Fruit fly (Drosophila melanogaster) whole organism, pupa: ENCODE results near the gene mura.
A peak's percentile ranks its signal among the peaks of the same experiment; 100 is the strongest.

ENCODE experiments used
- CG10348 ChIP-seq: fragments of 200-800 bp; sonication (Bioruptor generic); IDR thresholded peaks from 2 replicates; pipeline ENCODE4 v1.3.6; 2022; ENCODE audit warnings: missing biosample characterization, missing genetic modification characterization
- CG12605 ChIP-seq: fragments of 200-800 bp; sonication (Bioruptor generic); IDR thresholded peaks from 2 replicates; pipeline ENCODE4 v1.3.6; 2022; ENCODE audit warnings: missing biosample characterization, missing genetic modification characterization
- CG13204 ChIP-seq: fragments of 200-800 bp; sonication (Bioruptor generic); optimal IDR thresholded peaks from 2 replicates; lab custom pipeline; 2018; ENCODE audit warnings: missing biosample characterization, mild to moderate bottlenecking, missing genetic modification characterization, moderate library complexity
- CG14655 ChIP-seq: fragments of 200-800 bp; sonication (Bioruptor generic); optimal IDR thresholded peaks from 3 replicates; lab custom pipeline; 2017; ENCODE audit warnings: mild to moderate bottlenecking, missing biosample characterization, missing genetic modification reagents, missing genetic modification characterization
- CG15710 ChIP-seq: fragments of 200-800 bp; sonication (Bioruptor generic); optimal IDR thresholded peaks from 2 replicates; lab custom pipeline; 2018; ENCODE audit warnings: missing biosample characterization, mild to moderate bottlenecking, missing genetic modification characterization, moderate library complexity
- CG17806 ChIP-seq: fragments of 200-800 bp; sonication (Bioruptor generic); optimal IDR thresholded peaks from 2 replicates; lab custom pipeline; 2018; ENCODE audit warnings: missing biosample characterization, mild to moderate bottlenecking, missing genetic modification characterization, moderate library complexity
- CG32121 ChIP-seq: fragments of 200-800 bp; sonication (Bioruptor generic); IDR thresholded peaks from 2 replicates; pipeline ENCODE4 v1.3.6; 2022; ENCODE audit warnings: missing biosample characterization, missing genetic modification characterization
- CG34367 ChIP-seq: fragments of 200-800 bp; sonication (Bioruptor generic); optimal IDR thresholded peaks from 2 replicates; lab custom pipeline; 2018; ENCODE audit warnings: missing biosample characterization, mild to moderate bottlenecking, missing genetic modification characterization
- CG4496 ChIP-seq: fragments of 200-800 bp; sonication (Bioruptor generic); IDR thresholded peaks from 3 replicates; pipeline ENCODE4 v1.3.6; 2022; ENCODE audit warnings: missing biosample characterization, missing genetic modification characterization
- CG8159 ChIP-seq: fragments of 200-800 bp; sonication (Bioruptor generic); optimal IDR thresholded peaks from 3 replicates; lab custom pipeline; 2018; ENCODE audit warnings: missing biosample characterization, mild to moderate bottlenecking, missing genetic modification characterization, moderate library complexity
- CG8301 ChIP-seq: fragments of 200-800 bp; sonication (Bioruptor generic); optimal IDR thresholded peaks from 2 replicates; lab custom pipeline; 2018; ENCODE audit warnings: missing biosample characterization, mild to moderate bottlenecking, missing genetic modification characterization
- CG9948 ChIP-seq: fragments of 200-800 bp; sonication (Bioruptor generic); optimal IDR thresholded peaks from 2 replicates; lab custom pipeline; 2018; ENCODE audit warnings: missing biosample characterization, mild to moderate bottlenecking, missing genetic modification characterization, moderate library complexity
- EcR ChIP-seq: fragments of 200-800 bp; sonication (Bioruptor generic); optimal IDR thresholded peaks from 3 replicates; lab custom pipeline; 2019; ENCODE audit warnings: missing biosample characterization, missing genetic modification characterization, mild to moderate bottlenecking, moderate library complexity, missing genetic modification reagents
- Ets98B ChIP-seq: fragments of 200-800 bp; sonication (Bioruptor generic); IDR thresholded peaks from 2 replicates; pipeline ENCODE4 v1.3.6; 2022; ENCODE audit warnings: missing biosample characterization, missing genetic modification characterization
- Pif1A ChIP-seq: fragments of 200-800 bp; sonication (Bioruptor generic); optimal IDR thresholded peaks from 3 replicates; lab custom pipeline; 2016; ENCODE audit warnings: missing biosample characterization, missing genetic modification characterization
- Pif1B ChIP-seq: fragments of 200-800 bp; sonication (Bioruptor generic); optimal IDR thresholded peaks from 3 replicates; lab custom pipeline; 2016; ENCODE audit warnings: missing biosample characterization, missing genetic modification characterization
- Snoo ChIP-seq: fragments of 200-800 bp; sonication (Bioruptor generic); optimal IDR thresholded peaks from 3 replicates; lab custom pipeline; 2017; ENCODE audit warnings: missing biosample characterization, mild to moderate bottlenecking, missing genetic modification characterization, inconsistent platforms
- fd96Ca ChIP-seq: fragments of 200-800 bp; sonication (Bioruptor generic); IDR thresholded peaks from 3 replicates; pipeline ENCODE4 v1.3.6; 2022; ENCODE audit warnings: missing biosample characterization, missing genetic modification characterization
- gl ChIP-seq: fragments of 200-800 bp; sonication (Bioruptor generic); optimal IDR thresholded peaks from 2 replicates; lab custom pipeline; 2018; ENCODE audit warnings: missing biosample characterization, mild to moderate bottlenecking, missing genetic modification characterization
- rn ChIP-seq: fragments of 200-800 bp; sonication (Bioruptor generic); IDR thresholded peaks from 2 replicates; pipeline ENCODE4 v1.3.6; 2022; ENCODE audit warnings: missing biosample characterization, missing genetic modification characterization

The mura gene

DNA sequence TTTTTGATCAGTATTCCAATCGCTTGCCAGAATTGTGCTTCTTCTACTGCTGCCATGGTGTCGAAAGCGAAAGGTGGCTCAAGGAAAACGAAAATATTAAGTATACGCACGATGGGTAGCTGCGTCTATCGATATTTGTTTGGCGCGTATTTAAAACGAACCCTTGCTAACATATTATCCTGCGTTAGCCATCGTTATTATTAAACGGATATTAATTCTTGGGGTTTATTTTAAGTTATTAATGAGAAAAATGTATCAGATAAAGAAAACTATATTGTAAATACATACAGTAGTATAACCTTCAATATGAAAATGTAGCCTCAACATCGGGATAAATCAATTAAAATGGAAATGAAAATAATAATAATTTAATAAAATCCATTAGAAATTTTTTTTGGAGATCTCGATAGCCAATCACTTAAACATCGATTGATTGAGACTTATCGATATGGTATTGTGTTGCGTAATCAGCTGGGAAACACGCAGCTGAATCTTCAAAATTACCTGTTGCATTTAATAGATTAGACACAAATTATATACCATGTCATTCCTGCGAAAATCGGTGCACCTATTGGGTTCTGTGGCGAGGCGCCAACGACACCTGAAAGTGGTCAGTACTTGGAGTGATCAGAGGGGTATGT, 3.8 kb upstream of the mura start, which contains the start of the genes CG9386 and BckdhA:
CG9386 (minus strand) TSS at position 75 of the 641 bp plus-strand sequence.
BckdhA (plus strand) TSS at position 452 of the 641 bp plus-strand sequence.
- TF ChIP-seq CG8159 (tag; lab: Kevin White, UChicago) (peak; percentile 16), CG12605 (GFP tag; lab: Robert Waterston, UW) (no peak), CG13204 (GFP tag; lab: Kevin White, UChicago) (no peak), CG4496 (GFP tag; lab: Robert Waterston, UW) (peak; percentile 39; the same call in 1 of the 3 replicates), CG32121 (GFP tag; lab: Robert Waterston, UW) (0 out of 2 replicates have a peak, but pooled peaks have one; percentile 10), Snoo (tag; lab: Kevin White, UChicago) (peak; percentile 23), Pif1A (GFP tag; lab: Kevin White, UChicago) (no peak)

DNA sequence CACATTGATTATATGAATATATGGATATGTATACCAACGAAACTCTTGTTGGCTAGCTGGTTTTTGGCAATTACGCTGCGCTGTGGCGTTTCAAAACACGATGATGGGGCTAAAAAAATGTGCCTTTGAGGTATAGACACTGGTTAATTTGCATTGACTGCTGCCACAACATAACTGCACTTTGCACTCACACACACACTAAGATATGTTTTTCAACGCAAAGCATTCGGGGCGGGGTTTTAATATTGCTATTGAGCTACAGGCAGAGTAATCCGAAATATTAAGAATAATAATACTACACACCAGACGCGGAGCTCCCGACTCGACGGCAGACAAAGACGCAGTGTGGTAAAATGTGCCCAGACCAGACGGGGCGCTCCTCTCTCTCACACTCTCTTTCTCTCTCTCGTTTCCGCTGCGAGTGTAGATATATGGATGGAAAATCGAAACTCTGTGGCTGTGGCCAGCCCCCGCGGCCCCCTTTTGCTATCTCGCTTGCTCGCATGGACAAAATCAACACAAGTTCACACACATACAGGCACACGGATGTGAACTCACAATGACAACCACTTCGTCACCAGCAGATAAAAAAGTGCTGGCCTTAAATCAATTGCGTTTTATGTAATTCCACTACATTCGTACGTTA, 470 bp downstream of the mura start:
- TF ChIP-seq CG8301 (tag; lab: Kevin White, UChicago) (peak; percentile 1), Pif1B (GFP tag; lab: Kevin White, UChicago) (peak; percentile 18), EcR (GFP tag; lab: Kevin White, UChicago) (peak; percentile 97), Snoo (tag; lab: Kevin White, UChicago) (peak; percentile 57), CG9948 (no peak), gl (tag; lab: Kevin White, UChicago) (peak; percentile 23), CG17806 (tag; lab: Kevin White, UChicago) (peak; percentile 22), CG13204 (GFP tag; lab: Kevin White, UChicago) (no peak)
- TF ChIP-seq, all 21 proteins: peak for 6

DNA sequence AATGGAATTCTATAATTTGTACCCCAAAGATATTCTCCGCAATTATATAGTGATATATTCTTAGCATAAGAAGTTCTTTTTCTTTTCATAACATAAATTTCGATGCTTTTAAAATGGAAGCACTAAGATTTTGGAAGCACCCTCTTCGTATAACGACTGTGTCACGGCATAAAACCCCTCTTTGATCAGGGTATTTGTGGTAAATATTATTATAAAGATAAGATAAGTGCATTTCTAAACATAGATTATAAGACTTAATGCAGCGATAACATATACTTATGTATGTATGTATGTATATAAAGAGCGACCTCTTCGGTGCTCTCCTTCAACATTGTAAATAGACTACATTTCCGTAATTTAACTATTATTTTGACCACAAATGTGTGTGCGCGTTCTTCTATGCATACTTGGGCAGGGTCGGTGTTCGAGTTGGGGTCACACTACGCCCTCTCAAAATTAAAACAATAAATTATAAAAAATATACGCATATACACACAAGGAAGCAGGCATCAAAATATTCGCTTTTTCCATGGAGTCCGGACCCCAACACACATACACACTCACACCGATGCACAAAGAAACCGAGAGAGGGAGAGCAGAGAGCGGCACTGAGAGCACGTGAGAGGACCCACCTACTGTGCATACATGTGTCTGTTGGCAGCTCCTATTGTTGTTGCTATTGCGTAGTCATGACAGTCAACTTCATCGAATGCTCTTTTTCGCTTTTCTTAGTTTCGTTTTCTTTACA, 1.2 kb downstream of the mura start:
- TF ChIP-seq gl (tag; lab: Kevin White, UChicago) (peak; percentile 23), Pif1A (GFP tag; lab: Kevin White, UChicago) (peak; percentile 9), CG13204 (GFP tag; lab: Kevin White, UChicago) (peak; percentile 29), CG12605 (GFP tag; lab: Robert Waterston, UW) (no peak), EcR (GFP tag; lab: Kevin White, UChicago) (peak; percentile 53), Pif1B (GFP tag; lab: Kevin White, UChicago) (peak; percentile 60)

DNA sequence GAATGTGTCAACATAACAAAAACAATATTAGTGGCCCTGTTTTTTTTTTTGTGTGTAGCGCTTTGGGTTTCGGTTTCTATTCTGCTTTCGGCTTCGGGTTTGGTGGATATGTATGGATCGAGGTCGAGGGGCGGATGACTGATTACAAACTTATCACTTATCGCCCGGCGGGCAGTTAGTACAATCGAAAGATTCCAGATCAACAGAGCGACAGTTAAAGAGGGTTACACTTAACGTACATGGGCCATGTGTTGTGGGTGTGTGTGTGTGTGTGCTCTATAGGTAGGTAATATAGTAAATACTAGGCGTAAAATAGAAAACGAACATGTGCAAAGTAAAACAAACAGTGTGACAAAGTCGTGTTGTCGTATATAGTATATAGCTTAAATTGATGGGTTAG, 2.8 kb downstream of the mura start:
- TF ChIP-seq CG32121 (GFP tag; lab: Robert Waterston, UW) (no peak), CG12605 (GFP tag; lab: Robert Waterston, UW) (no peak), EcR (GFP tag; lab: Kevin White, UChicago) (no peak), Pif1A (GFP tag; lab: Kevin White, UChicago) (no peak), Snoo (tag; lab: Kevin White, UChicago) (no peak), CG14655 (GFP tag; lab: Kevin White, UChicago) (no peak), CG8301 (tag; lab: Kevin White, UChicago) (no peak), rn (no peak), CG15710 (no peak), Ets98B (GFP tag; lab: Robert Waterston, UW) (no peak), CG13204 (GFP tag; lab: Kevin White, UChicago) (no peak), CG17806 (tag; lab: Kevin White, UChicago) (no peak), gl (tag; lab: Kevin White, UChicago) (no peak), fd96Ca (GFP tag; lab: Robert Waterston, UW) (no peak), CG8159 (tag; lab: Kevin White, UChicago) (no peak), Pif1B (GFP tag; lab: Kevin White, UChicago) (no peak), CG34367 (no peak), CG10348 (GFP tag; lab: Robert Waterston, UW) (no peak)

DNA sequence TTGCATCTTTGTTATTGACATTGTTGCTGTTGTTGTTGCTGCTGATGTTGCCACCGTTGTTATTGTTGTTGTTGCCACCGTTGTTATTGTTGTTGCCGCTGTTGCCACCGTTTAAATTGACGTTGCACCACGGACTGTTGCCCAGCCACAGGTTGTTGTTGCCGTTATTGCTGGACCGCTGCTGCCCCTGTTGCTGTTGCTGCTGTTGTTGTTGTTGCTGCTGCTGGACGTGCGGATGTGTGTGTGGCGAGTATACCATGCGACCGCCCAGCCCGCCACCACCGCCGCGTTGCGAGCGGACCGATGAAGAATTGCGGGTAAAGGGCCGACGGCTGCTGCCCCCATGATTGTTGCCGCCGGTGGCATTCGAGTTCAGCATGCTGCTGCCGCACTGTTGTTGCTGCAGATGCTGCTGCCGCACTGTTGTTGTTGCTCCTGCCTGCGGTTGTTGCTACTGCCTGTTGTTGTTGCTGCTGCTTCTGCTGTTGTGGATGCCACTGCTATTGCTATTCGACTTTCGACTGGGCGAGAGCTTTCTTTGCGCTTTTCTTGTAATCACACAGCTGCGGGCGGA, 4.7 kb downstream of the mura start:
- TF ChIP-seq Ets98B (GFP tag; lab: Robert Waterston, UW) (no peak), CG10348 (GFP tag; lab: Robert Waterston, UW) (no peak), CG8301 (tag; lab: Kevin White, UChicago) (no peak), rn (no peak), CG32121 (GFP tag; lab: Robert Waterston, UW) (no peak), Pif1B (GFP tag; lab: Kevin White, UChicago) (no peak), CG17806 (tag; lab: Kevin White, UChicago) (no peak), Snoo (tag; lab: Kevin White, UChicago) (no peak), CG15710 (no peak), EcR (GFP tag; lab: Kevin White, UChicago) (no peak), CG9948 (no peak), CG8159 (tag; lab: Kevin White, UChicago) (no peak), CG13204 (GFP tag; lab: Kevin White, UChicago) (no peak), CG14655 (GFP tag; lab: Kevin White, UChicago) (no peak), Pif1A (GFP tag; lab: Kevin White, UChicago) (no peak), CG34367 (no peak)
